Fruit fly (Drosophila melanogaster): ENCODE data around the gene PH4alphaSG1.
A peak's percentile ranks its signal among the peaks of the same experiment; 100 is the strongest.

The PH4alphaSG1 gene

dm6 chr3R:30526799-30527465 is 21.5 kb upstream of the PH4alphaSG1 start, which contains the start of gene jdp (continued):
- TF ChIP-seq nerfin-2 (GFP tag; IDR thresholded peaks at IDR 0.05; ENCODE audit: partially characterized antibody): no peak
- TF ChIP-seq CG2120 (GFP tag; optimal IDR thresholded peaks at IDR 0.05): no peak
- TF ChIP-seq CG1602 (GFP tag; optimal IDR thresholded peaks at IDR 0.05): no peak
- TF ChIP-seq tgo (GFP tag; IDR thresholded peaks at IDR 0.05): no peak
- 0 out of 2 replicates have a peak, but pooled peaks have one; percentile 50 for TF ChIP-seq CG42726 (GFP tag; IDR thresholded peaks at IDR 0.05; ENCODE audit: partially characterized antibody)
- TF ChIP-seq zen (tag; optimal IDR thresholded peaks at IDR 0.05): no peak
- peak; percentile 15 for TF ChIP-seq CTCF (GFP tag; optimal IDR thresholded peaks at IDR 0.05)
- TF ChIP-seq CG18619 (GFP tag; optimal IDR thresholded peaks at IDR 0.05): no peak
- TF ChIP-seq dysf (GFP tag; IDR thresholded peaks at IDR 0.05): no peak; the same call in 2 of the 3 replicates
- peak; percentile 65 for TF ChIP-seq Nf-YC (tag; optimal IDR thresholded peaks at IDR 0.05)
- TF ChIP-seq ara (GFP tag; IDR thresholded peaks at IDR 0.05): no peak
- no peak for TF ChIP-seq Sin3A (optimal IDR thresholded peaks at IDR 0.05)
- no peak for TF ChIP-seq CG31441 (GFP tag; IDR thresholded peaks at IDR 0.05)
- TF ChIP-seq tx (GFP tag; optimal IDR thresholded peaks at IDR 0.05): no peak
- no peak for TF ChIP-seq H15 (GFP tag; IDR thresholded peaks at IDR 0.05)
- TF ChIP-seq CG8924 (tag; optimal IDR thresholded peaks at IDR 0.05): peak; percentile 5
- no peak for TF ChIP-seq prd (optimal IDR thresholded peaks at IDR 0.05)
- TF ChIP-seq prd (GFP tag; IDR thresholded peaks at IDR 0.05): no peak
- TF ChIP-seq Trl (optimal IDR thresholded peaks at IDR 0.05): peak; percentile 15 to 24
- no peak for TF ChIP-seq Trl (GFP tag; optimal IDR thresholded peaks at IDR 0.05)
- no peak for TF ChIP-seq usp (GFP tag; optimal IDR thresholded peaks at IDR 0.05)
- peak; percentile 42 for TF ChIP-seq scrt (GFP tag; optimal IDR thresholded peaks at IDR 0.05)
- no peak for TF ChIP-seq phol (tag; optimal IDR thresholded peaks at IDR 0.05)
- TF ChIP-seq tna (GFP tag; IDR thresholded peaks at IDR 0.05; ENCODE audit: partially characterized antibody): peak; percentile 31; the same call in 1 of the 2 replicates
- TF ChIP-seq pan (optimal IDR thresholded peaks at IDR 0.05): no peak
- no peak for TF ChIP-seq pan (GFP tag; optimal IDR thresholded peaks at IDR 0.05 in 1 of 2, IDR thresholded peaks at IDR 0.05 in 1 of 2)
- peak; percentile 8 for TF ChIP-seq corto (GFP tag; optimal IDR thresholded peaks at IDR 0.05)
- no peak for TF ChIP-seq CG16779 (GFP tag; IDR thresholded peaks at IDR 0.05)
- no peak for TF ChIP-seq pho (GFP tag; optimal IDR thresholded peaks at IDR 0.05)
- no peak for TF ChIP-seq Awh (GFP tag; IDR thresholded peaks at IDR 0.05)
- 0 out of 3 replicates have a peak, but pooled peaks have one; percentile 7 for TF ChIP-seq CG6175 (GFP tag; IDR thresholded peaks at IDR 0.05)
- peak; percentile 35; the same call in 1 of the 2 replicates for TF ChIP-seq NFAT (GFP tag; IDR thresholded peaks at IDR 0.05)
- no peak for TF ChIP-seq tin (GFP tag; optimal IDR thresholded peaks at IDR 0.05)
- no peak for TF ChIP-seq CG7839 (tag; optimal IDR thresholded peaks at IDR 0.05)
- peak; percentile 6 for TF ChIP-seq Hand (GFP tag; optimal IDR thresholded peaks at IDR 0.05)
- no peak for TF ChIP-seq CG8290 (GFP tag; optimal IDR thresholded peaks at IDR 0.05)
- peak in 1 of 2 experiments; percentile 26 for TF ChIP-seq CG8290 (tag; optimal IDR thresholded peaks at IDR 0.05)
- TF ChIP-seq CG12299 (tag; optimal IDR thresholded peaks at IDR 0.05): no peak
- no peak for TF ChIP-seq D (optimal IDR thresholded peaks at IDR 0.05)
- no peak for TF ChIP-seq D (GFP tag; optimal IDR thresholded peaks at IDR 0.05)
- peak; percentile 36 for TF ChIP-seq Myb (GFP tag; optimal IDR thresholded peaks at IDR 0.05)
- peak; percentile 42 for TF ChIP-seq CG34376 (GFP tag; optimal IDR thresholded peaks at IDR 0.05)
- no peak for TF ChIP-seq CG11085 (GFP tag; IDR thresholded peaks at IDR 0.05)
- no peak for TF ChIP-seq Meics (GFP tag; optimal IDR thresholded peaks at IDR 0.05)
- no peak for TF ChIP-seq Fer1 (GFP tag; optimal IDR thresholded peaks at IDR 0.05)
- TF ChIP-seq Rfx (GFP tag; IDR thresholded peaks at IDR 0.05): peak; percentile 49; the same call in 1 of the 2 replicates
- peak; percentile 98 for TF ChIP-seq Deaf1 (tag; optimal IDR thresholded peaks at IDR 0.05)
- peak; percentile 85 for TF ChIP-seq Jarid2 (GFP tag; optimal IDR thresholded peaks at IDR 0.05)
- TF ChIP-seq h (optimal IDR thresholded peaks at IDR 0.05): no peak
- no peak for TF ChIP-seq ems (GFP tag; optimal IDR thresholded peaks at IDR 0.05)
- no peak for TF ChIP-seq fd102C (GFP tag; optimal IDR thresholded peaks at IDR 0.05)
- TF ChIP-seq mirr (GFP tag; optimal IDR thresholded peaks at IDR 0.05): peak; percentile 2
- no peak for TF ChIP-seq CG1792 (GFP tag; optimal IDR thresholded peaks at IDR 0.05)
